Worm (Caenorhabditis elegans) whole organism, L4 larva: ENCODE data around the gene ZK1098.2.

Experiments
- F49E8.2 ChIP-seq: sonication (generic microtip); optimal IDR thresholded peaks from 2 replicates; lab custom pipeline; 2016; ENCODE audit warnings: missing compliant biosample characterization, mild to moderate bottlenecking, missing genetic modification characterization, borderline replicate concordance
- R02D3.7 ChIP-seq: fragments of 150-350 bp; sonication (generic microtip); optimal IDR thresholded peaks from 3 replicates; lab custom pipeline; 2014; ENCODE audit warnings: missing biosample characterization, missing genetic modification characterization
- T20F7.1 ChIP-seq: fragments of 200-800 bp; sonication (Bioruptor generic); optimal IDR thresholded peaks from 2 replicates; lab custom pipeline; 2018; ENCODE audit warnings: mild to moderate bottlenecking, missing genetic modification characterization, missing compliant biosample characterization
- Y105C5A.15 ChIP-seq: fragments of 200-800 bp; sonication (Bioruptor generic); IDR thresholded peaks from 2 replicates; pipeline ENCODE4 v1.3.6; 2022; ENCODE audit warnings: missing genetic modification characterization, missing compliant biosample characterization
- Y5F2A.4 ChIP-seq: fragments of 200-800 bp; sonication (Bioruptor generic); optimal IDR thresholded peaks from 2 replicates; lab custom pipeline; 2018; ENCODE audit warnings: mild to moderate bottlenecking, missing genetic modification characterization, missing compliant biosample characterization
- Y75B8A.6 ChIP-seq: fragments of 200-800 bp; sonication (Bioruptor generic); IDR thresholded peaks from 2 replicates; pipeline ENCODE4 v1.3.6; 2022; ENCODE audit warnings: missing genetic modification reagents, missing genetic modification characterization, missing compliant biosample characterization
- ZK546.5 ChIP-seq, 2 experiments: sonication (generic microtip); optimal IDR thresholded peaks; 2 replicates each; lab custom pipeline; 2017; ENCODE audit warnings: missing biosample characterization in 2 of 2, missing genetic modification characterization in 2 of 2
- aha-1 ChIP-seq: fragments of 150-350 bp; peaks from one replicate; lab custom pipeline; 2014; ENCODE audit warnings: missing biosample characterization, missing genetic modification characterization
- ama-1 ChIP-seq: fragments of 150-350 bp; optimal IDR thresholded peaks from 2 replicates; lab custom pipeline; 2014; ENCODE audit warnings: inconsistent platforms, mixed read lengths
- arid-1 ChIP-seq: fragments of 200-800 bp; sonication (Bioruptor generic); conservative IDR thresholded peaks from 2 replicates; pipeline ENCODE4 v1.3.6; 2022; ENCODE audit warnings: missing genetic modification reagents, missing genetic modification characterization, missing compliant biosample characterization
- attf-4 ChIP-seq: sonication (generic microtip); optimal IDR thresholded peaks from 3 replicates; lab custom pipeline; 2017; ENCODE audit warnings: missing biosample characterization, missing genetic modification characterization
- daf-16 ChIP-seq, 3 experiments: sonication (generic microtip); optimal IDR thresholded peaks; 2 replicates each; lab custom pipeline; 2016 to 2017; ENCODE audit warnings: missing genetic modification characterization in 3 of 3, missing genetic modification reagents in 3 of 3, mild to moderate bottlenecking in 2 of 3, missing compliant biosample characterization in 2 of 3, missing biosample characterization in 1 of 3, moderate library complexity in 1 of 3
- daf-19 ChIP-seq: fragments of 200-800 bp; sonication (Bioruptor generic); conservative IDR thresholded peaks from 2 replicates; pipeline ENCODE4 v1.3.6; 2022; ENCODE audit warnings: missing genetic modification characterization, missing compliant biosample characterization
- dmd-8 ChIP-seq: fragments of 200-800 bp; sonication (Bioruptor generic); IDR thresholded peaks from 2 replicates; pipeline ENCODE4 v1.3.6; 2022; ENCODE audit warnings: missing genetic modification characterization, missing compliant biosample characterization
- dpl-1 ChIP-seq: fragments of 150-350 bp; optimal IDR thresholded peaks from 2 replicates; lab custom pipeline; 2014; ENCODE audit warnings: missing biosample characterization, missing genetic modification reagents, missing genetic modification characterization
- dve-1 ChIP-seq: sonication (generic microtip); optimal IDR thresholded peaks from 2 replicates; lab custom pipeline; 2017; ENCODE audit warnings: antibody characterized with exemption, mild to moderate bottlenecking, missing genetic modification characterization, missing compliant biosample characterization; ENCODE audit not compliant: insufficient read depth
- egl-27 ChIP-seq: sonication (generic microtip); optimal IDR thresholded peaks from 3 replicates; lab custom pipeline; 2017; ENCODE audit warnings: missing biosample characterization, missing genetic modification reagents, missing genetic modification characterization
- fos-1 ChIP-seq: fragments of 150-350 bp; optimal IDR thresholded peaks from 2 replicates; lab custom pipeline; 2014; ENCODE audit warnings: missing biosample characterization, missing genetic modification characterization
- hif-1 ChIP-seq, 2 experiments: sonication (generic microtip); optimal IDR thresholded peaks; 2 replicates each; lab custom pipeline; 2016 to 2017; ENCODE audit warnings: missing compliant biosample characterization in 2 of 2, missing genetic modification characterization in 2 of 2, missing genetic modification reagents in 2 of 2, missing genotype in 2 of 2, mild to moderate bottlenecking in 1 of 2
- hlh-11 ChIP-seq: fragments of 200-800 bp; sonication (Bioruptor generic); optimal IDR thresholded peaks from 2 replicates; lab custom pipeline; 2018; ENCODE audit warnings: mild to moderate bottlenecking, missing genetic modification characterization, missing compliant biosample characterization
- jun-1 ChIP-seq: fragments of 150-350 bp; optimal IDR thresholded peaks from 2 replicates; lab custom pipeline; 2014; ENCODE audit warnings: missing biosample characterization, missing genetic modification reagents, missing genetic modification characterization
- lin-15B ChIP-seq: fragments of 150-350 bp; sonication (generic microtip); optimal IDR thresholded peaks from 3 replicates; lab custom pipeline; 2014; ENCODE audit warnings: missing biosample characterization, missing genetic modification characterization
- lin-38 ChIP-seq: fragments of 200-800 bp; sonication (Bioruptor generic); IDR thresholded peaks from 2 replicates; pipeline ENCODE4 v1.3.6; 2022; ENCODE audit warnings: missing genetic modification reagents, missing genetic modification characterization, missing compliant biosample characterization
- lsy-2 ChIP-seq, 2 experiments: fragments of 150-350 bp in 1 of 2; sonication (generic microtip) in 1 of 2; optimal IDR thresholded peaks; 2 replicates each; lab custom pipeline; 2014 to 2017; ENCODE audit warnings: missing biosample characterization in 2 of 2, missing genetic modification characterization in 2 of 2
- madf-9 ChIP-seq: fragments of 200-800 bp; sonication (Bioruptor generic); conservative IDR thresholded peaks from 2 replicates; pipeline ENCODE4 v1.3.6; 2022; ENCODE audit warnings: missing genetic modification reagents, missing genetic modification characterization, missing compliant biosample characterization
- mdl-1 ChIP-seq, 2 experiments: fragments of 150-350 bp in 1 of 2; sonication (generic microtip) in 1 of 2; optimal IDR thresholded peaks; 2 replicates each; lab custom pipeline; 2014 to 2017; ENCODE audit warnings: missing biosample characterization in 2 of 2, missing genetic modification characterization in 2 of 2
- mep-1 ChIP-seq: fragments of 150-350 bp; sonication (generic microtip); optimal IDR thresholded peaks from 3 replicates; lab custom pipeline; 2014; ENCODE audit warnings: missing biosample characterization, missing genetic modification characterization
- mes-2 ChIP-seq: sonication (generic microtip); optimal IDR thresholded peaks from 2 replicates; lab custom pipeline; 2016; ENCODE audit warnings: missing genotype, mild to moderate bottlenecking, missing genetic modification characterization, missing compliant biosample characterization; ENCODE audit not compliant: poor library complexity, severe bottlenecking
- mxl-2 ChIP-seq: fragments of 200-800 bp; sonication (Bioruptor generic); conservative IDR thresholded peaks from 2 replicates; pipeline ENCODE4 v1.3.6; 2022; ENCODE audit warnings: missing genetic modification reagents, missing genetic modification characterization, missing compliant biosample characterization
- mxl-3 ChIP-seq: fragments of 200-800 bp; sonication (Bioruptor generic); optimal IDR thresholded peaks from 2 replicates; lab custom pipeline; 2018; ENCODE audit warnings: mild to moderate bottlenecking, missing genetic modification characterization, missing compliant biosample characterization
- nhr-10 ChIP-seq: fragments of 150-350 bp; optimal IDR thresholded peaks from 2 replicates; lab custom pipeline; 2014; ENCODE audit warnings: missing biosample characterization, missing genetic modification characterization
- nhr-25 ChIP-seq: sonication (generic microtip); optimal IDR thresholded peaks from 2 replicates; lab custom pipeline; 2017; ENCODE audit warnings: missing genetic modification characterization, mild to moderate bottlenecking, missing compliant biosample characterization, antibody characterized with exemption, moderate library complexity, borderline replicate concordance; ENCODE audit not compliant: insufficient read depth
- nhr-28 ChIP-seq: fragments of 150-350 bp; optimal IDR thresholded peaks from 2 replicates; lab custom pipeline; 2014; ENCODE audit warnings: missing biosample characterization, missing genetic modification characterization
- nhr-6 ChIP-seq: fragments of 150-350 bp; optimal IDR thresholded peaks from 2 replicates; lab custom pipeline; 2014; ENCODE audit warnings: missing biosample characterization, missing genetic modification characterization
- nhr-77 ChIP-seq: fragments of 150-350 bp; optimal IDR thresholded peaks from 2 replicates; lab custom pipeline; 2014; ENCODE audit warnings: missing biosample characterization, missing genetic modification characterization
- pqm-1 ChIP-seq: sonication (generic microtip); optimal IDR thresholded peaks from 2 replicates; lab custom pipeline; 2017; ENCODE audit warnings: missing biosample characterization, missing genetic modification characterization
- snpc-1.2 ChIP-seq: fragments of 200-800 bp; sonication (Bioruptor generic); IDR thresholded peaks from 2 replicates; pipeline ENCODE4 v1.3.6; 2022; ENCODE audit warnings: missing genetic modification reagents, missing genetic modification characterization, missing compliant biosample characterization
- spr-1 ChIP-seq: sonication (generic microtip); optimal IDR thresholded peaks from 2 replicates; lab custom pipeline; 2016; ENCODE audit warnings: mild to moderate bottlenecking, missing genetic modification characterization, missing compliant biosample characterization
- tra-1 ChIP-seq: fragments of 200-800 bp; sonication (Bioruptor generic); IDR thresholded peaks from 2 replicates; pipeline ENCODE4 v1.3.6; 2022; ENCODE audit warnings: missing genetic modification reagents, missing genetic modification characterization, missing compliant biosample characterization
- unc-62 ChIP-seq, 3 experiments: fragments of 150-350 bp in 1 of 3; sonication (generic microtip); optimal IDR thresholded peaks in 2 of 3; peaks in 1 of 3; 1 replicate in 1 of 3; 2 replicates in 2 of 3; lab custom pipeline; 2014 to 2017; ENCODE audit warnings: missing biosample characterization in 3 of 3, missing genetic modification characterization in 3 of 3, missing genetic modification reagents in 3 of 3, missing genotype in 1 of 3
- zag-1 ChIP-seq: fragments of 150-350 bp; optimal IDR thresholded peaks from 2 replicates; lab custom pipeline; 2014; ENCODE audit warnings: missing biosample characterization, missing genetic modification characterization
- zfp-2 ChIP-seq: sonication (generic microtip); optimal IDR thresholded peaks from 2 replicates; lab custom pipeline; 2016; ENCODE audit warnings: mild to moderate bottlenecking, missing genetic modification characterization, missing compliant biosample characterization
- zfp-3 ChIP-seq: fragments of 200-800 bp; sonication (Bioruptor generic); conservative IDR thresholded peaks from 2 replicates; pipeline ENCODE4 v1.3.6; 2022; ENCODE audit warnings: missing genetic modification reagents, missing genetic modification characterization, missing compliant biosample characterization
- zip-2 ChIP-seq: fragments of 150-350 bp; optimal IDR thresholded peaks from 2 replicates; lab custom pipeline; 2014; ENCODE audit warnings: missing biosample characterization, missing genetic modification characterization
- ztf-11 ChIP-seq: fragments of 150-350 bp; optimal IDR thresholded peaks from 2 replicates; lab custom pipeline; 2014; ENCODE audit warnings: missing biosample characterization, missing genetic modification characterization
- ztf-7 ChIP-seq: fragments of 150-350 bp; optimal IDR thresholded peaks from 2 replicates; lab custom pipeline; 2014; ENCODE audit warnings: missing biosample characterization, missing genetic modification characterization

Gene ZK1098.2

ce11 chrIII:9521410-9522090 is 7.4 kb upstream of the ZK1098.2 start, which contains the start of the genes clu-1 and prp-40 (continued):
- TF ChIP-seq arid-1 (peak; percentile 58; the same call in 1 of the 2 replicates), snpc-1.2 (GFP tag; lab: Robert Waterston, UW) (0 out of 2 replicates have a peak, but pooled peaks have one; percentile 14), zip-2 (tag; lab: Kevin White, UChicago) (peak; percentile 17), Y105C5A.15 (GFP tag; lab: Robert Waterston, UW) (no peak), jun-1 (tag; lab: Kevin White, UChicago) (peak; percentile 45), attf-4 (tag; lab: Kevin White, UChicago) (no peak), F49E8.2 (peak; percentile 24), Y75B8A.6 (GFP tag; lab: Robert Waterston, UW) (no peak), spr-1 (tag; lab: Kevin White, UChicago) (peak; percentile 62), lin-15B (peak; percentile 20), zfp-3 (GFP tag; lab: Robert Waterston, UW) (peak; percentile 57; the same call in 1 of the 2 replicates), ZK546.5 (tag; optimal IDR thresholded peaks at IDR 0.05; lab: Kevin White, UChicago) (peak in 1 of 2 experiments; percentile 23), nhr-6 (tag; lab: Kevin White, UChicago) (peak; percentile 91), dpl-1 (GFP tag; lab: Kevin White, UChicago) (peak; percentile 83), nhr-10 (tag; lab: Kevin White, UChicago) (peak; percentile 18), zag-1 (tag; lab: Kevin White, UChicago) (no peak), R02D3.7 (no peak), madf-9 (GFP tag; lab: Robert Waterston, UW) (0 out of 2 replicates have a peak, but pooled peaks have one; percentile 18), ama-1 (peak; percentile 77), mxl-2 (no peak), fos-1 (tag; lab: Kevin White, UChicago) (no peak), hlh-11 (peak; percentile 87), nhr-77 (tag; lab: Kevin White, UChicago) (peak; percentile 78), pqm-1 (tag; lab: Kevin White, UChicago) (no peak), daf-19 (no peak), mes-2 (tag; lab: Kevin White, UChicago) (peak; percentile 93), lsy-2 (tag; optimal IDR thresholded peaks at IDR 0.05; lab: Kevin White, UChicago) (peak; percentile 70 to 94), hif-1 (tag; optimal IDR thresholded peaks at IDR 0.05; lab: Kevin White, UChicago) (peak; percentile 49 to 69), egl-27 (tag; lab: Kevin White, UChicago) (no peak), mep-1 (tag; lab: Kevin White, UChicago) (peak; percentile 92), zfp-2 (tag; lab: Kevin White, UChicago) (no peak), nhr-28 (tag; lab: Kevin White, UChicago) (peak; percentile 64), mxl-3 (peak; percentile 35), ztf-7 (peak; percentile 86), nhr-25 (peak; percentile 49), aha-1 (tag; lab: Kevin White, UChicago) (peak; percentile 98), mdl-1 (tag; optimal IDR thresholded peaks at IDR 0.05; lab: Kevin White, UChicago) (peak in 1 of 2 experiments; percentile 37)

- TF ChIP-seq ztf-7, result no peak
- peak; percentile 14 for TF ChIP-seq dpl-1 (GFP tag; lab: Kevin White, UChicago)
- TF ChIP-seq Y5F2A.4, result no peak
- no peak for TF ChIP-seq unc-62 (GFP tag; optimal IDR thresholded peaks at IDR 0.05 in 1 of 2; lab: Kevin White, UChicago)
- TF ChIP-seq unc-62 (tag; optimal IDR thresholded peaks at IDR 0.05; lab: Kevin White, UChicago), result no peak
- no peak for TF ChIP-seq pqm-1 (tag; lab: Kevin White, UChicago)
- TF ChIP-seq hlh-11, result peak; percentile 4
- no peak for TF ChIP-seq T20F7.1 (GFP tag; lab: Kevin White, UChicago)
- TF ChIP-seq lin-38 (GFP tag; lab: Robert Waterston, UW), result peak; percentile 41
- no peak for TF ChIP-seq daf-16 (GFP tag; optimal IDR thresholded peaks at IDR 0.05; lab: Kevin White, UChicago)
- peak; percentile 5 for TF ChIP-seq daf-16 (tag; optimal IDR thresholded peaks at IDR 0.05; lab: Kevin White, UChicago)
- TF ChIP-seq dmd-8 (GFP tag; lab: Robert Waterston, UW), result no peak
- peak; percentile 60 for TF ChIP-seq mes-2 (tag; lab: Kevin White, UChicago)
- TF ChIP-seq spr-1 (tag; lab: Kevin White, UChicago), result peak; percentile 12
- no peak for TF ChIP-seq F49E8.2
- TF ChIP-seq ztf-11, result no peak
- TF ChIP-seq lsy-2 (tag; optimal IDR thresholded peaks at IDR 0.05; lab: Kevin White, UChicago), result peak in 1 of 2 experiments; percentile 42
- no peak for TF ChIP-seq tra-1 (GFP tag; lab: Robert Waterston, UW)
- no peak for TF ChIP-seq ZK546.5 (tag; optimal IDR thresholded peaks at IDR 0.05; lab: Kevin White, UChicago)
- TF ChIP-seq dve-1 (tag; lab: Kevin White, UChicago), result peak; percentile 11
- TF ChIP-seq fos-1 (tag; lab: Kevin White, UChicago), result no peak
- TF ChIP-seq nhr-28 (tag; lab: Kevin White, UChicago), result no peak
- TF ChIP-seq, all 104 proteins: peak for 8
Measured at ce11 chrIII:9523581-9523980, 5.4 kb upstream of the ZK1098.2 start, which contains the start of gene mrps-23. mrps-23 (minus strand) TSS chrIII:9523672.
